Fruit fly (Drosophila melanogaster) Kc167 (cell line): ENCODE measurements around the gene CG13723.

ENCODE experiments used
- insv ChIP-seq: fragments of >200 bp; optimal IDR thresholded peaks from 3 replicates; lab custom pipeline; 2018; ENCODE audit warnings: missing external identifiers
- psq ChIP-seq: fragments of >200 bp; optimal IDR thresholded peaks from 2 replicates; lab custom pipeline; 2017; ENCODE audit warnings: missing external identifiers

dm6 chr3L:17310509-17310908 is 46.3 kb downstream of the CG13723 start:
- TF ChIP-seq psq (lab: Kevin White, UChicago): no peak
- no peak for TF ChIP-seq insv (lab: Kevin White, UChicago)
